Fruit fly (Drosophila melanogaster): ENCODE data around the gene CG12268.
A peak's percentile ranks its signal among the peaks of the same experiment; 100 is the strongest.

Gene CG12268

DNA sequence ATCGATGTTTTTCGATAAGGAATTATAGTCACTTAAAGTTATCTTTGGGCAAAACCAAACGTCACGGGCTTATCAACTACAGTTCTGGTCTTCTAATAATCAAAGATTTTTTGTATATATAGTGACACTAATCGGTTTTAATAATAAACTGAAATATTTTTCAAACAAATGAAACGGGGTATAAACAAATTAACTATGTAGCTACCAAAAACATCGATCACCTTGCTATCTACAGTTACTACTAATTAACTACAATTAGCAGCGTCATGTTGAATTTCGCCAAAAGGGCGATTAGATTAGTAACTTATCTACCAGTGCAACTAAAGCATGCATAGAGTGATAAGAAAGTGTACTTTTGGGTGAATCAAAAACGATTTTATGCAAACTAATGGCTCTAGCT is 43.1 kb upstream of the CG12268 start:
- TF ChIP-seq toe (GFP tag; optimal IDR thresholded peaks at IDR 0.05), result no peak
- TF ChIP-seq CG14711 (tag; optimal IDR thresholded peaks at IDR 0.05), result no peak
- TF ChIP-seq Clk (GFP tag; optimal IDR thresholded peaks at IDR 0.05), result no peak
- no peak for TF ChIP-seq CG5204 (GFP tag; optimal IDR thresholded peaks at IDR 0.05)
- TF ChIP-seq CG1620 (GFP tag; optimal IDR thresholded peaks at IDR 0.05), result no peak
- no peak for TF ChIP-seq Hr96 (GFP tag; optimal IDR thresholded peaks at IDR 0.05)
- no peak for TF ChIP-seq Crg-1 (GFP tag; optimal IDR thresholded peaks at IDR 0.05)
- peak; percentile 75 for TF ChIP-seq kay (GFP tag; ENCODE audit: borderline replicate concordance)
- TF ChIP-seq CG12768 (GFP tag; optimal IDR thresholded peaks at IDR 0.05), result no peak
- TF ChIP-seq Mnt (GFP tag; optimal IDR thresholded peaks at IDR 0.05), result no peak
- TF ChIP-seq bab1 (GFP tag; optimal IDR thresholded peaks at IDR 0.05), result no peak
- TF ChIP-seq CG11617 (GFP tag; optimal IDR thresholded peaks at IDR 0.05), result no peak
- peak; percentile 22 for TF ChIP-seq cic (GFP tag; optimal IDR thresholded peaks at IDR 0.05)
- no peak for TF ChIP-seq pad (GFP tag; optimal IDR thresholded peaks at IDR 0.05)
- no peak for TF ChIP-seq ovo (GFP tag; optimal IDR thresholded peaks at IDR 0.05)
- TF ChIP-seq tj (GFP tag; optimal IDR thresholded peaks at IDR 0.05), result no peak
- no peak for TF ChIP-seq CG7045 (GFP tag; optimal IDR thresholded peaks at IDR 0.05)
- TF ChIP-seq cnc (optimal IDR thresholded peaks at IDR 0.05), result peak in 1 of 2 experiments; percentile 9
- no peak for TF ChIP-seq CG33017 (tag; optimal IDR thresholded peaks at IDR 0.05)
- TF ChIP-seq CG7101 (tag; optimal IDR thresholded peaks at IDR 0.05), result no peak

DNA sequence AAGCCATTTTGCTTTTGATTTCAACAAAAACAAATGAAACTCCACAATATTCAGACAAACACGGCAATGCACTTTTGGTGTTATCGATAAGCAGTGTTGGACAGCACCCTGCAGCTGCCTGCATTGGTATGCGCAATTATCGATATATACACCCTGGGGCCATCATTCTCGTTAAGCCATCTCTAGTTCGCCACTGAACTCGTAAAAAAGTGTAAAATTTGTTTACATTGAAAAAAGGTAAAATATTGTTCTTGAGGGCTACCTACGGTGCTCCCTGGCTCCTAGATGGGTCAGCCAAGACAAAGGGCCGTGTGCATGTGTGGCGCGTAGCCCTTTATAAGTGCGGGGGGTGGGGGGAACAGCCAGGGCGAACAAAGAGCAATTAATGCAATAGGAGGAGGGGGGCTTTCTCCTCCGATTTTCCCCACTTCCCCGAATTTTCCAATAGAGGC is 38.3 kb upstream of the CG12268 start, which contains the start of the genes CG13603 and CG5902:
Gene CG13603, minus strand, starts transcription at position 91 of the 452 bp plus-strand sequence.
Gene CG5902, plus strand, starts transcription at position 164 of the 452 bp plus-strand sequence.
- peak; percentile 58 for TF ChIP-seq cic (GFP tag; optimal IDR thresholded peaks at IDR 0.05)
- TF ChIP-seq ovo (GFP tag; optimal IDR thresholded peaks at IDR 0.05), result peak; percentile 19
- peak; percentile 80 for TF ChIP-seq CG12768 (GFP tag; optimal IDR thresholded peaks at IDR 0.05)
- peak; percentile 70 for TF ChIP-seq pad (GFP tag; optimal IDR thresholded peaks at IDR 0.05)
- no peak for TF ChIP-seq CG33017 (tag; optimal IDR thresholded peaks at IDR 0.05)
- TF ChIP-seq Crg-1 (GFP tag; optimal IDR thresholded peaks at IDR 0.05), result peak; percentile 81
- peak; percentile 40 for TF ChIP-seq CG14711 (tag; optimal IDR thresholded peaks at IDR 0.05)
- TF ChIP-seq kay (GFP tag; ENCODE audit: borderline replicate concordance), result no peak
- TF ChIP-seq CG1620 (GFP tag; optimal IDR thresholded peaks at IDR 0.05), result peak; percentile 84
- peak; percentile 80 for TF ChIP-seq Mnt (GFP tag; optimal IDR thresholded peaks at IDR 0.05)
- TF ChIP-seq bab1 (GFP tag; optimal IDR thresholded peaks at IDR 0.05), result peak; percentile 75
- no peak for TF ChIP-seq tj (GFP tag; optimal IDR thresholded peaks at IDR 0.05)
- peak; percentile 49 for TF ChIP-seq CG11617 (GFP tag; optimal IDR thresholded peaks at IDR 0.05)
- TF ChIP-seq CG7045 (GFP tag; optimal IDR thresholded peaks at IDR 0.05), result peak; percentile 59
- TF ChIP-seq cnc (optimal IDR thresholded peaks at IDR 0.05), result no peak
- TF ChIP-seq CG7101 (tag; optimal IDR thresholded peaks at IDR 0.05), result peak; percentile 66
- TF ChIP-seq toe (GFP tag; optimal IDR thresholded peaks at IDR 0.05), result peak; percentile 79
- TF ChIP-seq Clk (GFP tag; optimal IDR thresholded peaks at IDR 0.05), result peak; percentile 40

DNA sequence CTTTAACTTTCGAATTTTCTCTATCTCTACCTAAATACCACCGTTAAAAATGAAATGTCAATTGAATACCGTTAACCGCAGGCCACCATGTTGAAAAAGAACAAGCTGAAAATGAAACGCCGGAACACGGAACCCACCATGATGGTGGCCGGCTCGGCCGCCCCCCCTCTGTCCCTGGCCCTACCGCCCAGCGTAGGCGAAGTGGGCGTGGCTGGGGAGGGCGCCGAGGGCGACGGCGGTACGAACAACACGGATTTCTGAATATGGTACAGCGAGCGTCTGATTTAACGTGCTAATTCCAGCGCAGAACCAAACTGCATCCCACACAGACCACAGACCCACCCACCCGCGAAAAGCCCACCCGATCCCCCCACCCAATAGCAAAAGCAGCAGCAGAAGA is 33.4 kb upstream of the CG12268 start:
- no peak for TF ChIP-seq Hr96 (GFP tag; optimal IDR thresholded peaks at IDR 0.05)
- TF ChIP-seq CG7045 (GFP tag; optimal IDR thresholded peaks at IDR 0.05), result no peak
- no peak for TF ChIP-seq cnc (optimal IDR thresholded peaks at IDR 0.05)
- no peak for TF ChIP-seq CG5204 (GFP tag; optimal IDR thresholded peaks at IDR 0.05)
- no peak for TF ChIP-seq CG7101 (tag; optimal IDR thresholded peaks at IDR 0.05)
- TF ChIP-seq ovo (GFP tag; optimal IDR thresholded peaks at IDR 0.05), result no peak
- TF ChIP-seq bab1 (GFP tag; optimal IDR thresholded peaks at IDR 0.05), result no peak
- TF ChIP-seq toe (GFP tag; optimal IDR thresholded peaks at IDR 0.05), result no peak
- TF ChIP-seq tj (GFP tag; optimal IDR thresholded peaks at IDR 0.05), result no peak
- TF ChIP-seq CG14711 (tag; optimal IDR thresholded peaks at IDR 0.05), result no peak
- TF ChIP-seq Clk (GFP tag; optimal IDR thresholded peaks at IDR 0.05), result no peak
- TF ChIP-seq pad (GFP tag; optimal IDR thresholded peaks at IDR 0.05), result no peak
- no peak for TF ChIP-seq Crg-1 (GFP tag; optimal IDR thresholded peaks at IDR 0.05)
- TF ChIP-seq CG12768 (GFP tag; optimal IDR thresholded peaks at IDR 0.05), result no peak
- TF ChIP-seq cic (GFP tag; optimal IDR thresholded peaks at IDR 0.05), result no peak

DNA sequence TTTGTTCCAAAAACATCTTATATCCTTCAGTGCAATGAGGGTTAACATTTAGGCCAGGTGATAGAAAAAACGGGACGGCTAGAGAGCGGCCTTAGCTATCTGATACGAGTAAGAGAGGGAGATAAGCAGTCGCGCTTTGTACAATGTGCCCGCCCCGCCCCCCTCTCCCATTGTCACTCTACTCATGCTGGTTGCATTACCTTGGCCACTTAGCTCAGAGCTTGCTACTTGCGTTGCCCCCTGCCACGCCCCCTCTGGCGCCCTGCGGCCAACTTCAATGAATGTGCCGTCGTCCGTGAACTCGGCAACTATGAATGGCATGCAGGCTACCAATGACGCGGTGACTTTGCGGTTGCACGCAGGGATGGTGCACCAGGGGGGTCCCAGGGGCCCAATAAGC is 23.5 kb upstream of the CG12268 start:
- TF ChIP-seq CG1620 (GFP tag; optimal IDR thresholded peaks at IDR 0.05), result no peak
- TF ChIP-seq Mnt (GFP tag; optimal IDR thresholded peaks at IDR 0.05), result no peak
- no peak for TF ChIP-seq cnc (optimal IDR thresholded peaks at IDR 0.05)
- no peak for TF ChIP-seq toe (GFP tag; optimal IDR thresholded peaks at IDR 0.05)
- TF ChIP-seq CG5204 (GFP tag; optimal IDR thresholded peaks at IDR 0.05), result no peak
- no peak for TF ChIP-seq CG7045 (GFP tag; optimal IDR thresholded peaks at IDR 0.05)
- no peak for TF ChIP-seq CG33017 (tag; optimal IDR thresholded peaks at IDR 0.05)
- TF ChIP-seq tj (GFP tag; optimal IDR thresholded peaks at IDR 0.05), result no peak
- TF ChIP-seq CG12768 (GFP tag; optimal IDR thresholded peaks at IDR 0.05), result no peak
- no peak for TF ChIP-seq kay (GFP tag; ENCODE audit: borderline replicate concordance)
- TF ChIP-seq CG7101 (tag; optimal IDR thresholded peaks at IDR 0.05), result no peak
- no peak for TF ChIP-seq Crg-1 (GFP tag; optimal IDR thresholded peaks at IDR 0.05)
- no peak for TF ChIP-seq ovo (GFP tag; optimal IDR thresholded peaks at IDR 0.05)
- TF ChIP-seq CG14711 (tag; optimal IDR thresholded peaks at IDR 0.05), result no peak

DNA sequence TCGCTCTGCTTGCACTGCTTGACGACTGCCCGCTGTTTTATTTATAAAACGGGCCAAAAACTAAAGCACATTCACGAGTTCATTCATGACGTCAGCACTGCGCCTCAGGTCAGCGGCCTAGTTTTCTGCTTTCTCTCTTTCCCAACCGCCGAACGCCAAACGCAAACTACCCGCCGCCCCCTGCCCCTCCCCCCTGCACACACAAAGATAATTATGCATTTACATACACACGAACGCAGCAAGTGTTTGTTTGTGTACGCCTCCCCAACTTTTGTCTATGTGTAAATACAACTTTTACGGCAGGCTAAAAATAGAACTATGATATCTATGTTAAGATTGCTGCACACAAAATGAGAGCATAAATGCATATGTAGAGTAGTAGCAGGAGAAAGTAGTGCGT is 23.0 kb upstream of the CG12268 start:
- no peak for TF ChIP-seq toe (GFP tag; optimal IDR thresholded peaks at IDR 0.05)
- TF ChIP-seq ovo (GFP tag; optimal IDR thresholded peaks at IDR 0.05), result no peak
- no peak for TF ChIP-seq Mnt (GFP tag; optimal IDR thresholded peaks at IDR 0.05)
- TF ChIP-seq Clk (GFP tag; optimal IDR thresholded peaks at IDR 0.05), result no peak
- no peak for TF ChIP-seq Crg-1 (GFP tag; optimal IDR thresholded peaks at IDR 0.05)
- no peak for TF ChIP-seq CG33017 (tag; optimal IDR thresholded peaks at IDR 0.05)
- TF ChIP-seq Hr96 (GFP tag; optimal IDR thresholded peaks at IDR 0.05), result no peak
- TF ChIP-seq tj (GFP tag; optimal IDR thresholded peaks at IDR 0.05), result no peak
- no peak for TF ChIP-seq cnc (optimal IDR thresholded peaks at IDR 0.05)
- no peak for TF ChIP-seq CG11617 (GFP tag; optimal IDR thresholded peaks at IDR 0.05)
- TF ChIP-seq pad (GFP tag; optimal IDR thresholded peaks at IDR 0.05), result no peak
- TF ChIP-seq CG7045 (GFP tag; optimal IDR thresholded peaks at IDR 0.05), result no peak
- no peak for TF ChIP-seq CG7101 (tag; optimal IDR thresholded peaks at IDR 0.05)
- TF ChIP-seq kay (GFP tag; ENCODE audit: borderline replicate concordance), result no peak
- TF ChIP-seq CG1620 (GFP tag; optimal IDR thresholded peaks at IDR 0.05), result no peak
- no peak for TF ChIP-seq bab1 (GFP tag; optimal IDR thresholded peaks at IDR 0.05)
- no peak for TF ChIP-seq cic (GFP tag; optimal IDR thresholded peaks at IDR 0.05)
- TF ChIP-seq CG5204 (GFP tag; optimal IDR thresholded peaks at IDR 0.05), result no peak
